Worm (Caenorhabditis elegans): ENCODE measurements around the gene F13E9.15.

- TF ChIP-seq elt-1 (tag; optimal IDR thresholded peaks at IDR 0.05; ENCODE audit: borderline replicate concordance, insufficient read depth), result no peak
- TF ChIP-seq hlh-1 (tag; optimal IDR thresholded peaks at IDR 0.05), result no peak
- no peak for TF ChIP-seq snpc-4 (tag; optimal IDR thresholded peaks at IDR 0.05)
- TF ChIP-seq unc-62 (GFP tag; optimal IDR thresholded peaks at IDR 0.05), result no peak
- no peak for TF ChIP-seq pha-4 (tag; optimal IDR thresholded peaks at IDR 0.05)
- TF ChIP-seq nhr-76 (tag; optimal IDR thresholded peaks at IDR 0.05), result no peak
- no peak for TF ChIP-seq cnd-1 (tag; optimal IDR thresholded peaks at IDR 0.05)
- TF ChIP-seq nhr-28 (tag; optimal IDR thresholded peaks at IDR 0.05), result no peak
- TF ChIP-seq unc-120 (tag; optimal IDR thresholded peaks at IDR 0.05; ENCODE audit: poor library complexity, severe bottlenecking), result no peak
- TF ChIP-seq lsy-2 (tag; optimal IDR thresholded peaks at IDR 0.05), result no peak
Observed at ce11 chrIV:10909708-10910107, 20.0 kb upstream of the F13E9.15 start, which contains the start of gene pyk-2.

Data from whole organism, mixed stage, embryonic.